Fruit fly (Drosophila melanogaster) S2 (cell line): ENCODE measurements around the gene Frl.

Experiments used
- CG8478 ChIP-seq: fragments of >200 bp; optimal IDR thresholded peaks from 2 replicates; lab custom pipeline; 2018
- CTCF ChIP-seq, 2 experiments: fragments of >200 bp; optimal IDR thresholded peaks; 2 replicates each; lab custom pipeline; 2018

DNA sequence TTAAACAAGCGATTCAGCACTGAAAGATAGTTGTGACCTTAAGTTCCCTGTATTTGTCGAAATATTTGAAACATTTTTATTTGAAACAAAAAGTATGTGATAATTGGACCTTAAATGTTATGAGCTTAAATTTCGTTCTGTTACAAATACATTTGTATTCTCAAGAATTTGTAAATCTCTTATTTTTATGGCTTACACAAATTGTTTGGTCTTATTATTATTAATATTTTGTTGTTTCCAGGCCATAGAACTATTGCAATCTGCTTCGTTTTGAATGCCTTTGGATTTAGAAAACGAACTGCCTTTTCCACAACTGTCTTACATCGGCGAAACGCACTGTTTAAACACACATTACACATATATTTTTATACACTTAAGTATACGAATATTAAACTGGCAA lies 18.5 kb upstream of the Frl start, which contains the start of gene CG6661:
- TF ChIP-seq CTCF (optimal IDR thresholded peaks at IDR 0.05; lab: Kevin White, UChicago) (no peak), CG8478 (lab: Kevin White, UChicago) (no peak)
